Worm (Caenorhabditis elegans): ENCODE measurements around the gene cct-7.

cct-7 gene

ce11 chrV:1920105-1920504 lies 48.1 kb downstream of the cct-7 start, which contains the start of gene Y32G9A.12:
Gene Y32G9A.12 (minus strand): TSS chrV:1920205.
- TF ChIP-seq dao-5 (tag; optimal IDR thresholded peaks at IDR 0.05) (no peak), him-1 (tag; optimal IDR thresholded peaks at IDR 0.05) (no peak), W03F9.2 (tag; optimal IDR thresholded peaks at IDR 0.05) (no peak)

ce11 chrV:1921321-1921720 lies 49.3 kb downstream of the cct-7 start, which contains the start of gene gst-37:
Gene gst-37 (plus strand): TSS chrV:1921621.
- TF ChIP-seq W03F9.2 (tag; optimal IDR thresholded peaks at IDR 0.05) (no peak), dao-5 (tag; optimal IDR thresholded peaks at IDR 0.05) (no peak), him-1 (tag; optimal IDR thresholded peaks at IDR 0.05) (no peak)

Measured in whole organism, L4/young adult.